Worm (Caenorhabditis elegans) whole organism, midembryonic: ENCODE results near the gene tag-191.

Experiments
- flt-1 ChIP-seq: fragments of 200-800 bp; sonication (Bioruptor generic); IDR thresholded peaks from 2 replicates; pipeline ENCODE4 v1.3.6; 2022; ENCODE audit warnings: missing genetic modification characterization, missing compliant biosample characterization
- klf-2 ChIP-seq: fragments of 200-800 bp; sonication (Bioruptor generic); conservative IDR thresholded peaks from 2 replicates; pipeline ENCODE4 v1.3.6; 2022; ENCODE audit warnings: missing genetic modification reagents, missing genetic modification characterization, missing compliant biosample characterization
- ztf-23 ChIP-seq: fragments of 200-800 bp; sonication (Bioruptor generic); IDR thresholded peaks from 2 replicates; pipeline ENCODE4 v1.3.6; 2022; ENCODE audit warnings: missing genetic modification reagents, missing genetic modification characterization, missing compliant biosample characterization

DNA sequence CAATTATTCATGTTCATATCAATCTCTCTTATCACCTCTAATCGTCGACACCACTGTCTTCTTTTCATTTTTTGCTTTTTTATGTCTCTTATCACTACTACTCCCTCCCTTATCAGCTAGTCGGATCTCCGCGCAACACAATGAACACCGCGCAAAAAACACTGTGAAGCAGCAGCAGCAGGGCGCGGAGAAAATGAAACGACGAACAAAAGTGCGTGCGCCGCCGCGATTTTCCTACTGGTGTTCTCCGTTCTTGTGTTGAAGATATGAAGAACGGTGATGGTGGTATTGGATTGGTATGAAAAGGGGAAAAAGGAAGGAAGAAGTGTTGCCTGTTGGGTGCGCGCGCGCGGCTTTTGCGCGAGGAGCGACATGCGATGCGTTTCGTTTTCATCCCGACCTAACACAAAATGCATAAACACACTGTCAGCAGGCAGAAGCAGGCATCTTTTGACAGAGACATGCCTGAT lies 30.4 kb downstream of the tag-191 start:
- 0 out of 2 replicates have a peak, but pooled peaks have one; percentile 55 for TF ChIP-seq ztf-23 (GFP tag; lab: Robert Waterston, UW)
- TF ChIP-seq klf-2 (GFP tag; lab: Robert Waterston, UW): no peak
- TF ChIP-seq flt-1 (GFP tag; lab: Robert Waterston, UW): no peak
